Worm (Caenorhabditis elegans) whole organism, L3 larva: Measurements from ENCODE around the gene srbc-75.

Source experiments
- ceh-82 ChIP-seq: fragments of 150-350 bp; optimal IDR thresholded peaks from 2 replicates; lab custom pipeline; 2014; ENCODE audit warnings: missing biosample characterization, missing genetic modification characterization
- nhr-237 ChIP-seq: fragments of 150-350 bp; optimal IDR thresholded peaks from 2 replicates; lab custom pipeline; 2014; ENCODE audit warnings: missing biosample characterization, missing genetic modification characterization
- nhr-25 ChIP-seq: sonication (generic microtip); optimal IDR thresholded peaks from 2 replicates; lab custom pipeline; 2017; ENCODE audit warnings: missing biosample characterization, missing genetic modification characterization
- nhr-76 ChIP-seq: fragments of 150-350 bp; sonication (generic microtip); optimal IDR thresholded peaks from 5 replicates; lab custom pipeline; 2014; ENCODE audit warnings: missing biosample characterization, missing genetic modification characterization
- pha-4 ChIP-seq: fragments of 150-350 bp; optimal IDR thresholded peaks from 2 replicates; lab custom pipeline; 2014; ENCODE audit warnings: missing biosample characterization, missing genetic modification reagents, missing genetic modification characterization
- pqm-1 ChIP-seq: fragments of 150-350 bp; optimal IDR thresholded peaks from 2 replicates; lab custom pipeline; 2017; ENCODE audit warnings: missing biosample characterization, missing genetic modification characterization, inconsistent platforms

- TF ChIP-seq nhr-237 (tag; lab: Kevin White, UChicago) (no peak), ceh-82 (tag; lab: Kevin White, UChicago) (no peak), nhr-76 (tag; lab: Kevin White, UChicago) (no peak), nhr-25 (no peak), pqm-1 (tag; lab: Kevin White, UChicago) (no peak), pha-4 (tag; lab: Kevin White, UChicago) (no peak)
Observed at ce11 chrV:15232200-15232599, 21.4 kb upstream of the srbc-75 start, which contains the start of gene srw-13.
